Worm (Caenorhabditis elegans) whole organism, young adult: ENCODE measurements around the gene lrpc-1.

ENCODE experiments used
- C06A6.2 ChIP-seq: fragments of 200-800 bp; sonication (Bioruptor generic); conservative IDR thresholded peaks from 2 replicates; pipeline ENCODE4 v1.3.6; 2022; ENCODE audit warnings: missing genetic modification characterization, missing compliant biosample characterization
- gei-17 ChIP-seq: fragments of 200-800 bp; sonication (Bioruptor generic); optimal IDR thresholded peaks from 2 replicates; lab custom pipeline; 2018; ENCODE audit warnings: mild to moderate bottlenecking, missing genetic modification characterization, missing compliant biosample characterization
- lin-35 ChIP-seq, 3 experiments: fragments of 150-350 bp in 2 of 3; sonication (generic microtip) in 1 of 3; optimal IDR thresholded peaks; 2 replicates each; lab custom pipeline; 2014 to 2018; ENCODE audit warnings: missing biosample characterization in 3 of 3, missing genetic modification characterization in 3 of 3, missing genetic modification reagents in 3 of 3
- lin-40 ChIP-seq: sonication (generic microtip); optimal IDR thresholded peaks from 2 replicates; lab custom pipeline; 2016; ENCODE audit warnings: missing genetic modification characterization, mild to moderate bottlenecking, missing compliant biosample characterization, missing genotype, missing genetic modification reagents
- madf-8 ChIP-seq: fragments of 200-800 bp; sonication (Bioruptor generic); conservative IDR thresholded peaks from 2 replicates; pipeline ENCODE4 v1.3.6; 2022; ENCODE audit warnings: missing genetic modification reagents, missing genetic modification characterization, missing compliant biosample characterization
- nfya-1 ChIP-seq: sonication (generic microtip); optimal IDR thresholded peaks from 2 replicates; lab custom pipeline; 2017; ENCODE audit warnings: antibody characterized with exemption, missing compliant biosample characterization, missing genetic modification characterization, borderline replicate concordance; ENCODE audit not compliant: insufficient read depth
- somi-1 ChIP-seq: fragments of 200-800 bp; sonication (Bioruptor generic); optimal IDR thresholded peaks from 2 replicates; lab custom pipeline; 2018; ENCODE audit warnings: mild to moderate bottlenecking, missing genetic modification characterization, missing compliant biosample characterization

- TF ChIP-seq somi-1 (GFP tag; lab: Kevin White, UChicago): no peak
- no peak for TF ChIP-seq nfya-1 (tag; lab: Kevin White, UChicago)
- TF ChIP-seq lin-35 (GFP tag; optimal IDR thresholded peaks at IDR 0.05; lab: Kevin White, UChicago): no peak
- no peak for TF ChIP-seq madf-8
- no peak for TF ChIP-seq C06A6.2 (GFP tag; lab: Robert Waterston, UW)
- no peak for TF ChIP-seq lin-40 (tag; lab: Kevin White, UChicago)
- no peak for TF ChIP-seq gei-17 (GFP tag; lab: Kevin White, UChicago)
Measured at ce11 chrV:5571691-5572090, 41.3 kb downstream of the lrpc-1 start.
